Worm (Caenorhabditis elegans) whole organism, mixed stage, embryonic: ENCODE measurements around the gene Y59A8B.24.
A peak's percentile ranks its signal among the peaks of the same experiment; 100 is the strongest.

Experiments used
- ceh-43 ChIP-seq: fragments of 200-800 bp; sonication (Bioruptor generic); optimal IDR thresholded peaks from 2 replicates; lab custom pipeline; 2018; ENCODE audit warnings: mild to moderate bottlenecking, missing genetic modification characterization, moderate library complexity, missing compliant biosample characterization
- drap-1 ChIP-seq: fragments of 200-800 bp; sonication (Bioruptor generic); optimal IDR thresholded peaks from 3 replicates; lab custom pipeline; 2018; ENCODE audit warnings: mild to moderate bottlenecking, missing genetic modification characterization, missing compliant biosample characterization
- elt-1 ChIP-seq: sonication (generic microtip); optimal IDR thresholded peaks from 2 replicates; lab custom pipeline; 2017; ENCODE audit warnings: missing genetic modification characterization, mild to moderate bottlenecking, missing compliant biosample characterization, antibody characterized with exemption, moderate library complexity, borderline replicate concordance; ENCODE audit not compliant: insufficient read depth
- ham-2 ChIP-seq: fragments of 200-800 bp; sonication (Bioruptor generic); optimal IDR thresholded peaks from 2 replicates; lab custom pipeline; 2018; ENCODE audit warnings: mild to moderate bottlenecking, missing genetic modification characterization, missing compliant biosample characterization
- lsy-2 ChIP-seq: fragments of 150-350 bp; optimal IDR thresholded peaks from 2 replicates; lab custom pipeline; 2014; ENCODE audit warnings: missing biosample characterization, missing genetic modification characterization
- mab-5 ChIP-seq: fragments of 150-350 bp; optimal IDR thresholded peaks from 2 replicates; lab custom pipeline; 2014; ENCODE audit warnings: missing biosample characterization, missing genetic modification characterization
- mep-1 ChIP-seq: fragments of 150-350 bp; optimal IDR thresholded peaks from 2 replicates; lab custom pipeline; 2017; ENCODE audit warnings: missing biosample characterization, missing genetic modification reagents, missing genetic modification characterization, inconsistent platforms
- nhr-2 ChIP-seq: fragments of 150-350 bp; optimal IDR thresholded peaks from 2 replicates; lab custom pipeline; 2014; ENCODE audit warnings: missing biosample characterization, missing genetic modification characterization
- nhr-237 ChIP-seq: fragments of 150-350 bp; optimal IDR thresholded peaks from 2 replicates; lab custom pipeline; 2014; ENCODE audit warnings: missing biosample characterization, missing genetic modification characterization
- pha-4 ChIP-seq: fragments of 150-350 bp; optimal IDR thresholded peaks from 2 replicates; lab custom pipeline; 2018; ENCODE audit warnings: missing biosample characterization, missing genetic modification reagents, missing genetic modification characterization
- snpc-4 ChIP-seq: fragments of 150-350 bp; optimal IDR thresholded peaks from 2 replicates; lab custom pipeline; 2014; ENCODE audit warnings: missing biosample characterization, missing genetic modification characterization
- tbx-8 ChIP-seq: fragments of 200-800 bp; sonication (Bioruptor generic); optimal IDR thresholded peaks from 2 replicates; lab custom pipeline; 2018; ENCODE audit warnings: mild to moderate bottlenecking, missing genetic modification characterization, moderate library complexity, missing compliant biosample characterization
- unc-39 ChIP-seq: fragments of 150-350 bp; optimal IDR thresholded peaks from 2 replicates; lab custom pipeline; 2014; ENCODE audit warnings: missing biosample characterization, missing genetic modification characterization
- zip-8 ChIP-seq: fragments of 150-350 bp; optimal IDR thresholded peaks from 2 replicates; lab custom pipeline; 2014; ENCODE audit warnings: missing biosample characterization, missing genetic modification characterization
- ztf-11 ChIP-seq: fragments of 150-350 bp; optimal IDR thresholded peaks from 2 replicates; lab custom pipeline; 2014; ENCODE audit warnings: missing biosample characterization, missing genetic modification characterization

Y59A8B.24 gene

DNA sequence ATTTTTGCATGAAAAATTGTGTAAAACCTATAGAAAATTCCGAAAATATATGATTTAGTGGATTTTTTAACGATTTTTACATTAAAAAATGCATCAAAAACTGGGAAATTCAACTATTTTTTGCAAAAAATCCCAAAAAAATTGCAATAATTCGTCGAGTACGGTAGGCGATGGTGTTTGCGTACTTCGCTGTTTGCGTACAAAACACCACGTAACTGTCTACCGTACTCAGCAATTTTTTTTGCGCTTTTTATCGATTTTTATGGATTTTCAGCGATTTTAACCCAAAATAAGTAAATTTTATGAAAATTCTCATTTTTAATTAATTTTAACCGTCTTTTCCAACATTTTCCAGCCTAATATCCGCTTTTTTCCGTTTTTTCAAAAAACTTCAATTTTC is 31.2 kb downstream of the Y59A8B.24 start:
- TF ChIP-seq mab-5 (tag; lab: Kevin White, UChicago) (no peak), lsy-2 (tag; lab: Kevin White, UChicago) (peak; percentile 86)

DNA sequence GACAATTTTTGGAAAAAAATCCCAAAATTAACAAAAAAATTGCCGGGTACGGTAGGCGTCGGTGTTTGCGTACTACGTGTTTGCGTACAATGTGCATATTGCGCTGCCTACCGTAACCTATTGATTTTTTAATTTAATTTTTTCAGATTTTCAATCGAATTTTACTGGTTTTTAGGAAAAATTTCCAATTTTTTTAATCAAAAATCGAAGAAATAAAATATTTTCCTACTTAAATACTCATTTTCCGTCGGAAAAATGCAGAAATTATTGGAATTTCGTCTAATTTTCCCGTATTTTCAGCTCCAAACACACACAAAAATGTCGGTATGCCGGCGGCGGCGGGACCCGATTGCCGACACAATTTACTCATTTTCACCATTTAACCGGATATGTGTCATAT is 34.2 kb downstream of the Y59A8B.24 start, which contains the start of gene Y59A8B.21:
Y59A8B.21 (plus strand) TSS at position 301 of the 400 bp plus-strand sequence.
- TF ChIP-seq nhr-237 (no peak), zip-8 (tag; lab: Kevin White, UChicago) (no peak), drap-1 (no peak), nhr-2 (tag; lab: Kevin White, UChicago) (no peak), unc-39 (tag; lab: Kevin White, UChicago) (no peak), pha-4 (tag; lab: Kevin White, UChicago) (no peak), snpc-4 (tag; lab: Kevin White, UChicago) (no peak), tbx-8 (GFP tag; lab: Kevin White, UChicago) (no peak), ztf-11 (no peak), ham-2 (GFP tag; lab: Kevin White, UChicago) (no peak), ceh-43 (GFP tag; lab: Kevin White, UChicago) (no peak), elt-1 (tag; lab: Kevin White, UChicago) (no peak)

DNA sequence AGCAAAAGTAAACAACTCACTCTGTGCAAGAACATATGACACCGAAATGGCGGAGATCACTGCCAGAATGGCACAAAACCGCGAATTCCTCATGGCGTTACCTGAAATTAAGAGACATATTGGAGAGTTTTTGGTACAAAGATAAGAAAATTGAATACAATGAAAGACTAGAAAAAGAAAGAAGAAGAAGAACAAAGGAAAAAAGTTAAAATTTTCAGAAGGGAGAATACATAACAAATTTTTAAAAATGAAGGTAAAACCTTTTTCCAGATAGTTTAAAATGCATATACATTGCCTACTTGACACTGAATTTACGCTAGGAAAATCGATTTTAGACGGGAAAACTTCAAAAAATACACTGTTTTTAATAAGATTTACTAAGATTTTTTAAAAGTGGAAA is 49.5 kb downstream of the Y59A8B.24 start, which contains the start of gene lon-8:
lon-8 (minus strand) TSS at position 101 of the 400 bp plus-strand sequence.
- TF ChIP-seq tbx-8 (GFP tag; lab: Kevin White, UChicago) (no peak), lsy-2 (tag; lab: Kevin White, UChicago) (no peak), mep-1 (no peak)
